Fruit fly (Drosophila melanogaster): Measurements from ENCODE around the gene Cmpk.

Cmpk gene

dm6 chr3R:26010628-26011027 is 44.6 kb downstream of the Cmpk start:
- no peak for TF ChIP-seq CG17801 (GFP tag; optimal IDR thresholded peaks at IDR 0.05; ENCODE audit: partially characterized antibody)

DNA sequence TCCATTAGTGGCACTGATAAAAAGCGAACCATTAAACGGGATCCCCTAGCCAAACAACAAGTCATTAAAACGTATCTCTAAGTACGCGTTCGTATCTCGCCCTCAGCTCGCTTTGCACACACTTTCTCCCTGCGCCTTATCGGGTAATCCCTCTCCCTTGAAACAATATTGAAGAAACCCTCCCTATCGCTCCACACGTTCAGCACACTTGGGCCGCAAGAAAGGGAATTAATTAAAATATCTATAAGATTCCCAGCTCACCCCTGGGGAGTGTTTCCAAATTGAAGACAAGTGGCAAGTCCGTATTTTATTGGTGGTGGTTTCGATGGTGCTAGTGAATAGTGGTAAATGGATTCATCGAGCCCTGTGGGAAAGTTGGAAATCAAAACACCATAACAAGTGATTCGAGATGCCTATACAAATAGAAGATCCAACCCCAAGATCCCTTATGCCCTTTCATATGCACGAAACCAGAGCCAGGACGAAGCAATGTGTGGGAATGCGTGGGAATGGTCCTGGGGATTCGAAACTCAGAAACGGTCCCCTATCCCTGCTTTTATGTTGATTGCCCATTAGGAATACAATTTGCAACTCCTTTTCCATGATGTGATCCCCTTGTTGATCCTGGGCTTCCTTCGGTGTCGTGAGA is 45.3 kb downstream of the Cmpk start:
- no peak for TF ChIP-seq CG17801 (GFP tag; optimal IDR thresholded peaks at IDR 0.05; ENCODE audit: partially characterized antibody)

- no peak for TF ChIP-seq CG17801 (GFP tag; optimal IDR thresholded peaks at IDR 0.05; ENCODE audit: partially characterized antibody)
These were observed 46.2 kb downstream of the Cmpk start for dm6 chr3R:26008892-26009539.

- TF ChIP-seq CG17801 (GFP tag; optimal IDR thresholded peaks at IDR 0.05; ENCODE audit: partially characterized antibody) = peak; percentile 76
These were observed 47.0 kb downstream of the Cmpk start for dm6 chr3R:26007964-26008868.

dm6 chr3R:26007298-26007697 is 47.9 kb downstream of the Cmpk start:
- no peak for TF ChIP-seq CG17801 (GFP tag; optimal IDR thresholded peaks at IDR 0.05; ENCODE audit: partially characterized antibody)

DNA sequence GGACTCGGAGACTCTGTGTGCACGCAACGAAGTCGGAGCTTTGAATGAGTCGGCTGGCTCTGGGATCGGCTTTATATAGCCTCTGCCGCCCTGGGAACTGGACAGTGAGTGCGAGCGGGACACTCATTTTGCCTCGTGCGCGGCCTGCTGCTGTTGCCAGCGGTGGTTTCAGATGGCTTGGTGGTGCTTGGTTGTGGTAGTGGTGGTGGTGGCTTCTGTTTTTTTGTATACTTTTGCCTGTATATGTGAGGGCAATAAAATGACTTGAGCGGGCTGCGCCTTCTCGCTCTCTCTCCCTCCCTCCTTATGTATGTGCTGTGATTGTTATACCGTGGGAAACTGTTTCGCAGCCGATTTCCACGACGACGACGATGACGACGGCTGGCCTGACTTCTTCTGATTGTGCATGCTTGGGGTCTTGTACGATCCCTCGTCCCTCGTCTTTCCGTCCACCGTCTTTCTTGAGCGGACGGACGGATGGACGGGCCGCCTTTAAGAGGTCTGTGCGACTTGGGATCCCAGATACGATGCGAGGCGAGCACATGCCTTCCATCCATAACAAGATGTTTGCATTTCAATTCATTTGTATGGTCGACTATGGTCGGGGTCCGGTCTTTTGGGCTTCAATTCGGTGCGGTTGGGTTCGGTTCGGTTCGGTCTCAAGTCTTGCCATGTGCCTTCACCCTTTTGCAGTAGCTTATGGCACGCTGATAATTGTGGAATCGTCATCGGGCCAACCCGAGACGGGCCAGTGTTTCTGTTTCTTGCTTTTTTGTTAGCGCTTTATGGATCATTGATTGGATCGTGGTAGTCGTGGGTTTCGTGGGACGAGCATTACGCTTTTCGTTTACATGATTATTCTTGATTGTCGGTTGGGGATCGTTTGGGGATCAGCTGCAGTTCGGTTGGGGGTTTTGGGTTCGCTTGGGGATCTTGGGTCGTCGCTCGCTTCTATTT is 49.0 kb downstream of the Cmpk start:
- TF ChIP-seq CG17801 (GFP tag; optimal IDR thresholded peaks at IDR 0.05; ENCODE audit: partially characterized antibody) = peak; percentile 11

dm6 chr3R:26005619-26005977 is 49.6 kb downstream of the Cmpk start:
- no peak for TF ChIP-seq CG17801 (GFP tag; optimal IDR thresholded peaks at IDR 0.05; ENCODE audit: partially characterized antibody)

dm6 chr3R:26004377-26005000 is 50.7 kb downstream of the Cmpk start:
- TF ChIP-seq CG17801 (GFP tag; optimal IDR thresholded peaks at IDR 0.05; ENCODE audit: partially characterized antibody) = no peak

Data from ovary, adult (tissue).